Worm (Caenorhabditis elegans) whole organism, mixed stage, embryonic: ENCODE data around the gene W04E12.9.

Source experiments
- M03D4.4 ChIP-seq: sonication (generic microtip); optimal IDR thresholded peaks from 2 replicates; lab custom pipeline; 2017; ENCODE audit warnings: mild to moderate bottlenecking, missing genetic modification characterization, missing compliant biosample characterization
- bed-3 ChIP-seq: fragments of 200-800 bp; sonication (Bioruptor generic); optimal IDR thresholded peaks from 3 replicates; lab custom pipeline; 2018; ENCODE audit warnings: mild to moderate bottlenecking, missing genetic modification characterization, moderate library complexity, missing compliant biosample characterization
- blmp-1 ChIP-seq: fragments of 150-350 bp; optimal IDR thresholded peaks from 2 replicates; lab custom pipeline; 2014; ENCODE audit warnings: missing biosample characterization, missing genetic modification characterization
- ceh-39 ChIP-seq: fragments of 150-350 bp; optimal IDR thresholded peaks from 2 replicates; lab custom pipeline; 2014; ENCODE audit warnings: missing biosample characterization, missing genetic modification characterization
- ceh-43 ChIP-seq: fragments of 200-800 bp; sonication (Bioruptor generic); optimal IDR thresholded peaks from 2 replicates; lab custom pipeline; 2018; ENCODE audit warnings: mild to moderate bottlenecking, missing genetic modification characterization, moderate library complexity, missing compliant biosample characterization
- ceh-83 ChIP-seq: fragments of 200-800 bp; sonication (Bioruptor generic); optimal IDR thresholded peaks from 2 replicates; lab custom pipeline; 2018; ENCODE audit warnings: mild to moderate bottlenecking, missing genetic modification characterization, missing compliant biosample characterization
- ces-1 ChIP-seq: fragments of 150-350 bp; optimal IDR thresholded peaks from 2 replicates; lab custom pipeline; 2014; ENCODE audit warnings: missing biosample characterization, missing genetic modification reagents, missing genetic modification characterization
- cnd-1 ChIP-seq: fragments of 200-800 bp; sonication (Bioruptor generic); optimal IDR thresholded peaks from 2 replicates; lab custom pipeline; 2018; ENCODE audit warnings: mild to moderate bottlenecking, missing genetic modification characterization, missing compliant biosample characterization
- drap-1 ChIP-seq: fragments of 200-800 bp; sonication (Bioruptor generic); optimal IDR thresholded peaks from 3 replicates; lab custom pipeline; 2018; ENCODE audit warnings: mild to moderate bottlenecking, missing genetic modification characterization, missing compliant biosample characterization
- elt-3 ChIP-seq: fragments of 150-350 bp; optimal IDR thresholded peaks from 2 replicates; lab custom pipeline; 2014; ENCODE audit warnings: missing biosample characterization, missing genetic modification characterization
- flh-1 ChIP-seq: fragments of 200-800 bp; sonication (Bioruptor generic); optimal IDR thresholded peaks from 2 replicates; lab custom pipeline; 2018; ENCODE audit warnings: mild to moderate bottlenecking, missing genetic modification characterization, moderate library complexity, missing compliant biosample characterization
- ham-2 ChIP-seq: fragments of 200-800 bp; sonication (Bioruptor generic); optimal IDR thresholded peaks from 2 replicates; lab custom pipeline; 2018; ENCODE audit warnings: mild to moderate bottlenecking, missing genetic modification characterization, missing compliant biosample characterization
- hlh-1 ChIP-seq: fragments of 150-350 bp; optimal IDR thresholded peaks from 2 replicates; lab custom pipeline; 2014; ENCODE audit warnings: missing biosample characterization, missing genetic modification reagents, missing genetic modification characterization
- lin-13 ChIP-seq: fragments of 150-350 bp; optimal IDR thresholded peaks from 2 replicates; lab custom pipeline; 2014; ENCODE audit warnings: missing biosample characterization, missing genetic modification characterization
- lin-32 ChIP-seq: fragments of 200-800 bp; sonication (Bioruptor generic); optimal IDR thresholded peaks from 2 replicates; lab custom pipeline; 2018; ENCODE audit warnings: mild to moderate bottlenecking, missing genetic modification characterization, missing compliant biosample characterization
- mab-5 ChIP-seq: fragments of 150-350 bp; optimal IDR thresholded peaks from 2 replicates; lab custom pipeline; 2014; ENCODE audit warnings: missing biosample characterization, missing genetic modification characterization
- mep-1 ChIP-seq: fragments of 150-350 bp; optimal IDR thresholded peaks from 2 replicates; lab custom pipeline; 2017; ENCODE audit warnings: missing biosample characterization, missing genetic modification reagents, missing genetic modification characterization, inconsistent platforms
- mls-2 ChIP-seq: sonication (generic microtip); optimal IDR thresholded peaks from 2 replicates; lab custom pipeline; 2016; ENCODE audit warnings: mild to moderate bottlenecking, missing genetic modification characterization, moderate library complexity, missing compliant biosample characterization
- nhr-12 ChIP-seq: fragments of 150-350 bp; optimal IDR thresholded peaks from 2 replicates; lab custom pipeline; 2014; ENCODE audit warnings: missing biosample characterization, missing genetic modification characterization
- nhr-2 ChIP-seq: fragments of 150-350 bp; optimal IDR thresholded peaks from 2 replicates; lab custom pipeline; 2014; ENCODE audit warnings: missing biosample characterization, missing genetic modification characterization
- nhr-237 ChIP-seq: fragments of 150-350 bp; optimal IDR thresholded peaks from 2 replicates; lab custom pipeline; 2014; ENCODE audit warnings: missing biosample characterization, missing genetic modification characterization
- nhr-28 ChIP-seq: fragments of 150-350 bp; optimal IDR thresholded peaks from 2 replicates; lab custom pipeline; 2014; ENCODE audit warnings: missing biosample characterization, missing genetic modification characterization
- nhr-76 ChIP-seq: sonication (generic microtip); optimal IDR thresholded peaks from 2 replicates; lab custom pipeline; 2017; ENCODE audit warnings: missing biosample characterization, missing genetic modification characterization
- pha-4 ChIP-seq: fragments of 150-350 bp; optimal IDR thresholded peaks from 2 replicates; lab custom pipeline; 2018; ENCODE audit warnings: missing biosample characterization, missing genetic modification reagents, missing genetic modification characterization
- snpc-4 ChIP-seq: fragments of 150-350 bp; optimal IDR thresholded peaks from 2 replicates; lab custom pipeline; 2014; ENCODE audit warnings: missing biosample characterization, missing genetic modification characterization
- sptf-1 ChIP-seq: sonication (generic microtip); optimal IDR thresholded peaks from 2 replicates; lab custom pipeline; 2017; ENCODE audit warnings: mild to moderate bottlenecking, missing genetic modification characterization, moderate library complexity, missing compliant biosample characterization
- tbx-8 ChIP-seq: fragments of 200-800 bp; sonication (Bioruptor generic); optimal IDR thresholded peaks from 2 replicates; lab custom pipeline; 2018; ENCODE audit warnings: mild to moderate bottlenecking, missing genetic modification characterization, moderate library complexity, missing compliant biosample characterization
- unc-120 ChIP-seq: sonication (generic microtip); optimal IDR thresholded peaks from 2 replicates; lab custom pipeline; 2017; ENCODE audit warnings: missing genetic modification characterization, missing compliant biosample characterization; ENCODE audit not compliant: poor library complexity, severe bottlenecking
- unc-39 ChIP-seq: fragments of 150-350 bp; optimal IDR thresholded peaks from 2 replicates; lab custom pipeline; 2014; ENCODE audit warnings: missing biosample characterization, missing genetic modification characterization
- unc-62 ChIP-seq: fragments of 150-350 bp; optimal IDR thresholded peaks from 2 replicates; lab custom pipeline; 2014; ENCODE audit warnings: missing biosample characterization, missing genetic modification reagents, missing genetic modification characterization
- ztf-11 ChIP-seq: fragments of 150-350 bp; optimal IDR thresholded peaks from 2 replicates; lab custom pipeline; 2014; ENCODE audit warnings: missing biosample characterization, missing genetic modification characterization

Gene W04E12.9

ce11 chrV:19741034-19741433 is 15.3 kb upstream of the W04E12.9 start, which contains the start of gene W04E12.2:
TSS of gene W04E12.2 (minus strand) at chrV:19741134.
- no peak for TF ChIP-seq hlh-1 (tag; lab: Kevin White, UChicago)
- no peak for TF ChIP-seq nhr-12 (tag; lab: Kevin White, UChicago)
- TF ChIP-seq pha-4 (tag; lab: Kevin White, UChicago), result no peak

- TF ChIP-seq ceh-43 (no peak), bed-3 (GFP tag; lab: Kevin White, UChicago) (no peak), ceh-39 (no peak), nhr-28 (no peak)
Measured at ce11 chrV:19741651-19742050, 14.7 kb upstream of the W04E12.9 start, which contains the start of gene W04E12.3. TSS of gene W04E12.3 (plus strand) at chrV:19741951.

ce11 chrV:19743305-19743704 is 13.0 kb upstream of the W04E12.9 start, which contains the start of gene W04E12.4:
TSS of gene W04E12.4 (plus strand) at chrV:19743605.
- TF ChIP-seq mep-1 (tag; lab: Kevin White, UChicago) (no peak), ces-1 (no peak)

- TF ChIP-seq mls-2 (tag; lab: Kevin White, UChicago) (no peak), nhr-12 (tag; lab: Kevin White, UChicago) (no peak), unc-39 (no peak), ham-2 (no peak), M03D4.4 (tag; lab: Kevin White, UChicago) (no peak), cnd-1 (tag; lab: Kevin White, UChicago) (no peak), ceh-39 (no peak), lin-13 (no peak), blmp-1 (no peak), elt-3 (tag; lab: Kevin White, UChicago) (no peak), ceh-83 (no peak), ztf-11 (no peak), sptf-1 (tag; lab: Kevin White, UChicago) (no peak), lin-32 (GFP tag; lab: Kevin White, UChicago) (no peak), pha-4 (tag; lab: Kevin White, UChicago) (no peak), hlh-1 (tag; lab: Kevin White, UChicago) (no peak), nhr-76 (no peak), tbx-8 (GFP tag; lab: Kevin White, UChicago) (no peak), snpc-4 (tag; lab: Kevin White, UChicago) (no peak), drap-1 (GFP tag; lab: Kevin White, UChicago) (no peak)
Measured at ce11 chrV:19743794-19744193, 12.6 kb upstream of the W04E12.9 start.

ce11 chrV:19744210-19744609 is 12.1 kb upstream of the W04E12.9 start:
- TF ChIP-seq cnd-1 (tag; lab: Kevin White, UChicago) (no peak), unc-120 (tag; lab: Kevin White, UChicago) (no peak), unc-62 (GFP tag; lab: Kevin White, UChicago) (no peak), mab-5 (tag; lab: Kevin White, UChicago) (no peak), nhr-2 (tag; lab: Kevin White, UChicago) (no peak), snpc-4 (tag; lab: Kevin White, UChicago) (no peak), flh-1 (no peak), nhr-237 (no peak), ces-1 (no peak), tbx-8 (GFP tag; lab: Kevin White, UChicago) (no peak), pha-4 (tag; lab: Kevin White, UChicago) (no peak), unc-39 (no peak), blmp-1 (no peak)

- TF ChIP-seq unc-120 (tag; lab: Kevin White, UChicago) (no peak), mls-2 (tag; lab: Kevin White, UChicago) (no peak), nhr-28 (no peak), nhr-12 (tag; lab: Kevin White, UChicago) (no peak), ztf-11 (no peak), sptf-1 (tag; lab: Kevin White, UChicago) (no peak), nhr-237 (no peak), lin-13 (no peak), ceh-83 (no peak), pha-4 (tag; lab: Kevin White, UChicago) (no peak), nhr-2 (tag; lab: Kevin White, UChicago) (no peak)
- TF ChIP-seq, all 35 proteins: peak for 0
Measured at ce11 chrV:19745852-19746251, 10.5 kb upstream of the W04E12.9 start, which contains the start of gene W04E12.5. TSS of gene W04E12.5 (plus strand) at chrV:19746152.
